Fruit fly (Drosophila melanogaster): ENCODE measurements around the gene CG3108.

Gene CG3108

DNA sequence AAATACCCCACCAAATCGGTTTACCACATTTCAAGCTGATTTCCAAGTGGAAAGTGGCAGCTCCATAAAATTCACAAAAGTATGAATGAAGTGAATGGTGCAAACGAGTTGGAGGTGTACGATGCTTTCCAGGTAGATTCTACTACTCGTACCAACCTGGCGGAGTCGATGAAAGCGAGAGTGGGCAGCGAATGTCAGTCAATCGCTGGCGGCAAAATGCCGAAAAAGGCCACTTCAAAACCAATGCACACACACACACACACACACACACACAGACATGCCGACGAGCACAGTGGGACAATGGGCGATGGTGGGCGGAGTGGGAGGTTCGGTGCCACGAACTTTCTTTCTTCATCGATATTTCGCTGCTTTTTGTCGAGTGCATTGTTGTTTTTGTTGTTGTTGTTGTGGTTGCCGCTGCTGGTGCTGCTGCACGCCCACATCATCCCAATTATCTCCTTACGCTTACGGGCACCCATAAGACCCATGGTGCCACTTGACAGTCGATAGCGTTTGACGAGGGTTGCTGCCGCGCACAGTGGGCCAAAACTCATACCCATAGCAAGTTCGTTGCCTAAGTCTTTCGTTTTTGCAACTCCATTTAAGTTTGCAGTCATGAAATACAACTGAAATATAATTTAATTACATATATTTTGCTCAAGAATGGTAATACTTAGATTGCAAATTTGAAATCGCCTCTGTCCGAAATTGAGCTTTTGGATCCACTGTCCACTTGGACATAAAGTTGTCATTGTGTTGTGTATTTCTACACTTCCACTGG, 2.0 kb upstream of the CG3108 start (continued):
- TF ChIP-seq CG2678 (tag; optimal IDR thresholded peaks at IDR 0.05) (no peak), CG17359 (tag; optimal IDR thresholded peaks at IDR 0.05) (peak; percentile 64), CG11093 (GFP tag; IDR thresholded peaks at IDR 0.05) (peak; percentile 36; the same call in 1 of the 3 replicates), B-H1 (GFP tag; IDR thresholded peaks at IDR 0.05) (no peak; the same call in 2 of the 3 replicates), CG9437 (GFP tag; optimal IDR thresholded peaks at IDR 0.05) (no peak), CG12219 (GFP tag; optimal IDR thresholded peaks at IDR 0.05) (peak; percentile 36), pita (GFP tag; optimal IDR thresholded peaks at IDR 0.05) (no peak), CG17829 (tag; optimal IDR thresholded peaks at IDR 0.05) (peak; percentile 49), vnd (GFP tag; IDR thresholded peaks at IDR 0.05; ENCODE audit: partially characterized antibody) (no peak), Chrac-16 (GFP tag; optimal IDR thresholded peaks at IDR 0.05) (peak; percentile 27), hbn (GFP tag; IDR thresholded peaks at IDR 0.05; ENCODE audit: partially characterized antibody) (no peak), Pdp1 (GFP tag; optimal IDR thresholded peaks at IDR 0.05) (peak in 1 of 2 experiments; percentile 17), CG6254 (GFP tag; optimal IDR thresholded peaks at IDR 0.05) (peak; percentile 30), Xbp1 (GFP tag; optimal IDR thresholded peaks at IDR 0.05) (peak; percentile 33), sima (GFP tag; optimal IDR thresholded peaks at IDR 0.05) (no peak), usp (GFP tag; optimal IDR thresholded peaks at IDR 0.05) (no peak), Mes4 (GFP tag; optimal IDR thresholded peaks at IDR 0.05) (no peak), odd (GFP tag; optimal IDR thresholded peaks at IDR 0.05) (no peak), gfzf (GFP tag; optimal IDR thresholded peaks at IDR 0.05) (no peak), CG14710 (tag; optimal IDR thresholded peaks at IDR 0.05) (no peak), Med (GFP tag) (peak; percentile 50), CG1603 (tag; optimal IDR thresholded peaks at IDR 0.05) (peak; percentile 74), lbe (GFP tag; optimal IDR thresholded peaks at IDR 0.05) (peak; percentile 59), br (optimal IDR thresholded peaks at IDR 0.05) (no peak), Hsf (GFP tag; optimal IDR thresholded peaks at IDR 0.05) (peak; percentile 18), CG1529 (GFP tag; optimal IDR thresholded peaks at IDR 0.05) (peak; percentile 41), CG11247 (GFP tag; IDR thresholded peaks at IDR 0.05) (peak; percentile 53), CG16815 (GFP tag; optimal IDR thresholded peaks at IDR 0.05) (no peak), CG3838 (GFP tag; optimal IDR thresholded peaks at IDR 0.05) (no peak), CG1832 (GFP tag; optimal IDR thresholded peaks at IDR 0.05) (no peak), dimm (GFP tag; IDR thresholded peaks at IDR 0.05) (no peak), D (optimal IDR thresholded peaks at IDR 0.05) (no peak), D (GFP tag; optimal IDR thresholded peaks at IDR 0.05) (peak; percentile 42), kni (GFP tag; optimal IDR thresholded peaks at IDR 0.05) (peak; percentile 8)

DNA sequence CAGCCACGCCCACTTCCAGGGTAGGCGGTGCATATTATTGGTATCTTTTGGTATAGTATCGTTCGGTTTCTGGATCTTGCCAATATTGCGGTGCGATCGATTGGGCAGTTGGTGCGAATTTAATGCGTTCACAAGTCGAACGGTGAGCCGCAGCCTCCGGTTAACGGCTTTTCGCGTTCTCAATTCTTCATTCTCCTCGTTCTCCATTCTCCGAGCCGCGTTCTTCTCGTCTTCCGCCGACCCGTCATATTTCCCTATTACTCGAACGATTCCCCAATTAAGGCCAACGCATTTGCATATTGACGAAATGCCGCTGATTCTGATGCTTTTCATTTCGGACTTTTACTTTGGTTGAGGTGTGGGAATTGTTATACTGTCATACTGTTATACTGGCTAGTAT, 4.9 kb downstream of the CG3108 start, which contains the start of gene CG42264:
TSS of gene CG42264 (minus strand) at position 101 of the 400 bp plus-strand sequence.
- TF ChIP-seq vvl (GFP tag; IDR thresholded peaks at IDR 0.05) (peak; percentile 22; the same call in 1 of the 2 replicates), CG8281 (tag; optimal IDR thresholded peaks at IDR 0.05) (peak; percentile 40), Sin3A (optimal IDR thresholded peaks at IDR 0.05) (no peak)

DNA sequence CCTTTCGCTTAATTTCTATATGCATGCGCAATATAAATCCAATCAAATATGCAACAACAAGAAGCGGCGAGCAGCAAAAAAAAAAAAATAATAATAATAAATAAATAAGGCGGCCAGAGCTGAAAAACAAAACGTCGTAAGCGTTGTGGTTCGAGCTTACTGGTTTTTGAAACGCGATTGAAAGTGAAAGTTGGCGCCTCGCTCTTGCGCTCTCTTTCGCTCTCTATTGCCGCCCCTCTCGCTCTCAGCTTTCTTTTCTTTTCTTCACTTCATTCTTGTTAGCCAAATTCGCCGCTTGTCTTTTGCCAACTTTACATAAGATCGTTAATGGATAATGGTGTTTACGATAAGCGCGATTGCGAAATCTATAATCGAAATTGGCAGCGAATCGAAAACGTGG, 9.0 kb downstream of the CG3108 start:
- TF ChIP-seq Blimp-1 (GFP tag; optimal IDR thresholded peaks at IDR 0.05) (peak; percentile 98), CG5953 (GFP tag; IDR thresholded peaks at IDR 0.05) (no peak), CG10431 (GFP tag; optimal IDR thresholded peaks at IDR 0.05) (peak; percentile 38), HLH3B (GFP tag; IDR thresholded peaks at IDR 0.05) (no peak), Trl (optimal IDR thresholded peaks at IDR 0.05) (peak in 1 of 2 experiments; percentile 48), Trl (GFP tag; optimal IDR thresholded peaks at IDR 0.05) (no peak)

All from whole organism, embryonic.